Worm (Caenorhabditis elegans) whole organism, midembryonic: ENCODE data around the gene srj-23.

ENCODE experiments used
- T22C8.4 ChIP-seq: fragments of 200-800 bp; sonication (Bioruptor generic); IDR thresholded peaks from 2 replicates; pipeline ENCODE4 v1.3.6; 2022; ENCODE audit warnings: missing genetic modification characterization, missing compliant biosample characterization
- cog-1 ChIP-seq: sonication (generic microtip); optimal IDR thresholded peaks from 2 replicates; lab custom pipeline; 2016; ENCODE audit warnings: missing genetic modification characterization, missing compliant biosample characterization
- flt-1 ChIP-seq: fragments of 200-800 bp; sonication (Bioruptor generic); IDR thresholded peaks from 2 replicates; pipeline ENCODE4 v1.3.6; 2022; ENCODE audit warnings: missing genetic modification characterization, missing compliant biosample characterization
- klf-2 ChIP-seq: fragments of 200-800 bp; sonication (Bioruptor generic); conservative IDR thresholded peaks from 2 replicates; pipeline ENCODE4 v1.3.6; 2022; ENCODE audit warnings: missing genetic modification reagents, missing genetic modification characterization, missing compliant biosample characterization
- med-1 ChIP-seq: sonication (generic microtip); optimal IDR thresholded peaks from 2 replicates; lab custom pipeline; 2017; ENCODE audit warnings: missing genetic modification characterization, mild to moderate bottlenecking, missing compliant biosample characterization, antibody characterized with exemption, missing genetic modification reagents; ENCODE audit not compliant: insufficient read depth
- ref-1 ChIP-seq: fragments of 200-800 bp; sonication (Bioruptor generic); conservative IDR thresholded peaks from 2 replicates; pipeline ENCODE4 v1.3.6; 2022; ENCODE audit warnings: missing genetic modification reagents, missing genetic modification characterization, missing compliant biosample characterization
- tab-1 ChIP-seq: fragments of 200-800 bp; sonication (Bioruptor generic); IDR thresholded peaks from 2 replicates; pipeline ENCODE4 v1.3.6; 2022; ENCODE audit warnings: missing genetic modification characterization, missing compliant biosample characterization
- ztf-23 ChIP-seq: fragments of 200-800 bp; sonication (Bioruptor generic); IDR thresholded peaks from 2 replicates; pipeline ENCODE4 v1.3.6; 2022; ENCODE audit warnings: missing genetic modification reagents, missing genetic modification characterization, missing compliant biosample characterization
- ztf-29 ChIP-seq: fragments of 200-800 bp; sonication (Bioruptor generic); IDR thresholded peaks from 2 replicates; pipeline ENCODE4 v1.3.6; 2022; ENCODE audit warnings: missing genetic modification reagents, missing genetic modification characterization, missing compliant biosample characterization

Gene srj-23

DNA sequence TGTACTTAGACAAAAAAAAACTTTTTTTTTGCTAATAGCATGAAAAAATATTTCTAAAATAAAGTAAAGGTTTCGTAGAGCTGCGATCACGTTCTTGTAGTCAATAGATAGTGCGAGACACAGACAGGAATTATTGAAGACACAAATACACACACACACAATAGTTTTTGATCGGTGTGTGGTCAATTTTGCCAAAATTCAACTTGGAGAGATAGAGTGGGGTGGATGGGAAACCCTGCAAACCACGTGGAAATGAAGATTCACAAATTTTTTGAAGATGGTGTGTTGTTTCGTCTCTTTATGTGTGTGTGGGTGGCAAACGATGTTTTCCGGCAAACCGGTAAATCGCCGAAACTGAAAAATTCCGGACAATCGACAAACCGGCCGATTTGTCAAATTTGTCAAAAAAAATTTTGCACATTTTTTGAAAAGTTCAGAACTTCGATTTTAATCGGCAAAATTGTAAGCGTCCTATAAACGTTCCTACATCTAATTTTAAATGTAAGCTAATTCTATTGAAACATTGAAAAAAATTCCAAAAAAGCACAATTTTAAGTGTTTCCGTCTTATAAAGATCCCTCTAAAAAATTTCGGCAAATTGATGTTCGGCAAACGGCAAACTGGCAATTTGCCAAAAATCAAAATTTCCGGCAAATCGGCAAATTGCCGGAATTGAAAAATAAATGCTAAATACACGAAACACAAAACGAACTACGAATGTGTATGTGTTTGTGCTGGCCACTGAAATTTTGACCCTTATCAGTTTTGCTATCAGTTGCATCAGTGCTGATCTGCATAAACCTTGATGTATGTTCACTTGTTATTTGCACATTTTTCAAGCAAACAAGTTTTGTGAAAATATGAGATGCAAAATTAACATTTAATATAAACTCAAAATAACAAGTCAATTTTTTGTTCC lies 18.7 kb upstream of the srj-23 start:
- no peak for TF ChIP-seq ref-1 (GFP tag; lab: Robert Waterston, UW)
- TF ChIP-seq klf-2 (GFP tag; lab: Robert Waterston, UW), result no peak
- no peak for TF ChIP-seq T22C8.4
- no peak for TF ChIP-seq ztf-29
- no peak for TF ChIP-seq tab-1 (GFP tag; lab: Robert Waterston, UW)
- no peak for TF ChIP-seq flt-1 (GFP tag; lab: Robert Waterston, UW)
- no peak for TF ChIP-seq ztf-23
- no peak for TF ChIP-seq cog-1 (tag; lab: Kevin White, UChicago)
- TF ChIP-seq med-1 (GFP tag; lab: Kevin White, UChicago), result no peak

DNA sequence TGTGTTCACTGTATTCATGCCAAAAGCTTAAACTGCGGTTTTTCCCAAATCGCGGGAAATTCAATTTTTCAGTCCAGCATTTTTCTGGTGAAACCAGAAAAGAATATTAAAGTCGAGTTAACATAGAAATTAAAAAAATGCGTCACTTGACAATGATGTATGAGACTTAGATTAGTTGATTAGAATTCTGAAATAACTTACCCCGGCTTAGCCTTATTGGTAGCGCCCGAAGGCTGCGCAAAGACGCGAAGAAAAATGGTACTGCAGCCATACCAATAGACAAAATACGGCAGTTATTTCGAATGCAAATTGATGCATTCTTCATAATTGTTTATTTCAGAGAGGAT lies 18.0 kb upstream of the srj-23 start:
- TF ChIP-seq T22C8.4 (no peak), klf-2 (GFP tag; lab: Robert Waterston, UW) (no peak), med-1 (GFP tag; lab: Kevin White, UChicago) (no peak), ztf-23 (no peak), ztf-29 (no peak), flt-1 (GFP tag; lab: Robert Waterston, UW) (no peak), ref-1 (GFP tag; lab: Robert Waterston, UW) (no peak), cog-1 (tag; lab: Kevin White, UChicago) (no peak), tab-1 (GFP tag; lab: Robert Waterston, UW) (no peak)

DNA sequence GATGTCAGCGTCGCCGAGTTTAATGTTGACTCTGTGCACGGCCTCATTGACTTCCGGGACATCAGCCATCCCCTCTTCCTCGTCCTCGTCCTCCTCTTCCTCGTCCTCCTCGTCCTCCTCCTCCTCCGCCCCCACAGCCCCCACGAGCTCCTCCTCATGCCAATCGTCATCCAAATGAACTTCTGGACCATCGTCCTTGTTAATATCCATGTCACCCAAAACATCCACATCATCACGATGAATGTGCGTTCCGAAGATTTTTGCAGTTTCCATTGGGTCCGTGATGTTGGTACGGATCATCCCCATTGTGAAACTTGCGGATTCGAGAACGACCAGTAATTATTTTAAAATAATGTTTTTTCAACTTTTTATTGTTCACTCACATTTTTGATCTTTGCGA lies 17.0 kb upstream of the srj-23 start:
- TF ChIP-seq ztf-23, result no peak
- no peak for TF ChIP-seq klf-2 (GFP tag; lab: Robert Waterston, UW)
- TF ChIP-seq T22C8.4, result no peak
- TF ChIP-seq tab-1 (GFP tag; lab: Robert Waterston, UW), result no peak
- no peak for TF ChIP-seq med-1 (GFP tag; lab: Kevin White, UChicago)

DNA sequence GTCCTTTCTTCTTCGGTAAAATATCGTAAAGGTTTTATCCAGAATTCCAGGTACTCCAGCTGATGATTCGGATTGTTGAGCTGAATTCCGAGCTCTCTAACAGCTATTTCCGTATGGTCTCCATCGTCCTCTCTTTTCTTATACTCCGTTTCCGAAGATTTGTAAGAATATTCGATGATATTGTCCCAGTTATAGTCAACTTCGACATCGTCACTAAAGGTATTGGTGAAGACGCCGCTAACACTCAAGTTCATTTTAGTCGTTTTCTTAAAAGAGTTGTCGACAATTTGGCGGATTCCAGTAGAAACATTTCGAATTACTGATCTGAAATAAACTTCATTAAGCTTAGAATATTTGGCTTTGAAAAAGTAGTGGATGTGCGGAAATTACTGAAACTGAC lies 16.3 kb upstream of the srj-23 start:
- TF ChIP-seq T22C8.4 (no peak), flt-1 (GFP tag; lab: Robert Waterston, UW) (no peak), ztf-23 (no peak), ref-1 (GFP tag; lab: Robert Waterston, UW) (no peak), med-1 (GFP tag; lab: Kevin White, UChicago) (no peak), klf-2 (GFP tag; lab: Robert Waterston, UW) (no peak), ztf-29 (no peak), tab-1 (GFP tag; lab: Robert Waterston, UW) (no peak), cog-1 (tag; lab: Kevin White, UChicago) (no peak)

DNA sequence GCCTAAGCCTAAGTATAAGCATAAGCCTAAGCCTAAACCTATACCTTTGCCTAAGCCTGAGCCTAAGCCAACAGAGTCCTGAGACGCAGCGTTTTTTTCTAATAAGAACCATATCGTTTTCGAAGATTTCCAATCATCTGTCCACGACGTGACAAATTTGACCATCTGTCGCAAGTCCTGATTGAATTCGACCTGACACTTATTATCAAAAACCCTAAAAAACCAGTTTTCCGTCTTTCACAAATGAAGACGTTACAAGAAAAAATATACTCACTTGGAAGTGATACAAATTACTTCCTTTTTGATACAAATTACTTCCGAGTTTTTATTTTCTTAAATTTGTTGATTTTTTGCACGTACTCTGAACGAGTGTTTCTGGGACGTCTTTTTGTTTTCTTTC lies 13.2 kb upstream of the srj-23 start:
- TF ChIP-seq cog-1 (tag; lab: Kevin White, UChicago) (no peak), klf-2 (GFP tag; lab: Robert Waterston, UW) (no peak), ref-1 (GFP tag; lab: Robert Waterston, UW) (no peak), flt-1 (GFP tag; lab: Robert Waterston, UW) (no peak), tab-1 (GFP tag; lab: Robert Waterston, UW) (no peak), med-1 (GFP tag; lab: Kevin White, UChicago) (no peak), ztf-23 (no peak), T22C8.4 (no peak), ztf-29 (no peak)

DNA sequence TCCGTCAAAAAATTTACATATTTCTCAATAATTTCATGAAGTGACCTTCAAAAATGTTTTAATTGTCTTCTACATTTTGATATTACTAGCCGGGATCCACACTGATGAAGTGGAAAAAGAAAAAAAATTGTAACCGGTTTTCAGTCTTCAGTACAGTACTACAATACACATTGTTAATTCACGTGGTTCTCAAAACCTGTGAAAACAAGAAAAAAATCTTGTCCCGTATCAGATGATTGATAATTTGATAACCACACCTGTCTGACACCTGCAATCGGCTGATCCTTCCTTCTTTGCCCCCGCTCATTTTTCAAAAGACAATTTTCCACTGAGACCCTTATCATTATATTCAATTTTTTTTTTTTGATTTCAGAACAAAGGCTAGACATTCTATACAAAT lies 12.6 kb upstream of the srj-23 start, which contains the start of gene R09B5.11:
Gene R09B5.11, plus strand, starts transcription at position 374 of the 400 bp plus-strand sequence.
- TF ChIP-seq cog-1 (tag; lab: Kevin White, UChicago) (no peak), med-1 (GFP tag; lab: Kevin White, UChicago) (no peak), T22C8.4 (no peak), flt-1 (GFP tag; lab: Robert Waterston, UW) (no peak), ztf-29 (no peak), tab-1 (GFP tag; lab: Robert Waterston, UW) (no peak), klf-2 (GFP tag; lab: Robert Waterston, UW) (no peak), ref-1 (GFP tag; lab: Robert Waterston, UW) (no peak)

DNA sequence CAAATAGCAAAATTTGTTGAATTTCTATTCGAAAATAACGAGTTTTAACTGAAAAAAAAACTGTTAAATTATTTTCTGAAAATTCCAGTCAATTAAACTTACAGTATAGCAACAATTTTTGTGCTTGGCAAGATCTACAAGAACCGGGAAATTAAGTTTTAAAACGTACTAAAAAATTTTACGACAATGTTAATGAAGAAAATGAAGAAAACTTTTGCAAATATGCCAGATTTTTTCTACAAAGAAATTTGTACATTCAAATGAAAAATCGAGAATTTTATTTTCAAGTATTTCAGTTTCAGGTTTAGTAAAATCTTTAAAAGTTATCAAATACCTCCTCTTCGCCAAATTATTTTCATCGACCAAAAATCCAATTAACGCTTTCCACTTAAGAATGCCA lies 9.4 kb upstream of the srj-23 start, which contains the start of gene cnc-11:
Gene cnc-11, plus strand, starts transcription at position 301 of the 400 bp plus-strand sequence.
- TF ChIP-seq klf-2 (GFP tag; lab: Robert Waterston, UW) (no peak), flt-1 (GFP tag; lab: Robert Waterston, UW) (no peak), cog-1 (tag; lab: Kevin White, UChicago) (no peak), ztf-23 (no peak), ztf-29 (no peak), ref-1 (GFP tag; lab: Robert Waterston, UW) (no peak), med-1 (GFP tag; lab: Kevin White, UChicago) (no peak), tab-1 (GFP tag; lab: Robert Waterston, UW) (no peak), T22C8.4 (no peak)

DNA sequence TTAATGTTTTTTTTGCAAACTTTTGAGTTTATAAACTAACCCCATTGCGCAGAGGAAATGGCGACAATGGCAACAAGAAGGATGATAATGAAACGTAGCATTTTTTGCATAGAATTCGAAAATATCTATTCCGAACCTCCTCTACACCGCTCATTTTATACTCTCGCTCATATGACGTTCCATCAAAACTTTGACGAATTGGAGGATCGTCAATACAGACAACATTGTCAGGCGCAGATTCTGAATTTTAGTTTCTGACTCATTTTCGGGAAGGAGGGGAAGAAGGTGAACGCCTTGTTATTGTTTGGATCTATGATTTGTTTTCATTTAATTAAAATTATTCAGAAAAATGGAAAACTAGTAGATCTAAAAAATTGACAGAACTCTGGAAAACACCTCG lies 7.3 kb upstream of the srj-23 start, which contains the start of gene cnc-1:
Gene cnc-1, minus strand, starts transcription at position 101 of the 400 bp plus-strand sequence.
- TF ChIP-seq ztf-29 (no peak), klf-2 (GFP tag; lab: Robert Waterston, UW) (no peak), med-1 (GFP tag; lab: Kevin White, UChicago) (no peak), flt-1 (GFP tag; lab: Robert Waterston, UW) (no peak), tab-1 (GFP tag; lab: Robert Waterston, UW) (no peak), ref-1 (GFP tag; lab: Robert Waterston, UW) (no peak), cog-1 (tag; lab: Kevin White, UChicago) (no peak), T22C8.4 (no peak), ztf-23 (no peak)

DNA sequence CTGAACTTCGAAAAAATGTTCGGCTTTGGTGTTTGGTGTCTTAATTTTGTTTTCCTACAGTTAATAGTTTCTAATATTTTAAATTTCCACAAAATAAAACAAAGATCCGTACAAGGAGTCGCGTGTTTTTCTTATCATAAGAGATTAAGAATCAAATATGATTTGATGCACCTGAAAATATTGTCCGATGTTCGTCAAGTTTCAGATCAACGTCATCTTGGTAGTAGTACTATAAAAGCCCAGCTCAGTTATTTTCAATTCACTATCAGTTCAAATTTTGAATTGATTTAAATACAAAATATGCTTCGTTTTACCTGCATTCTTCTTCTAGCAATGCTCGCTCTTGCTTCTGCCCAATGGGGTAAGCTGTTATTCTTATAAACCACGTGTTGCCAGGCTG lies 6.4 kb upstream of the srj-23 start, which contains the start of gene cnc-5:
Gene cnc-5, plus strand, starts transcription at position 301 of the 400 bp plus-strand sequence.
- TF ChIP-seq klf-2 (GFP tag; lab: Robert Waterston, UW) (no peak), ztf-23 (no peak), flt-1 (GFP tag; lab: Robert Waterston, UW) (no peak), ztf-29 (no peak), med-1 (GFP tag; lab: Kevin White, UChicago) (no peak), ref-1 (GFP tag; lab: Robert Waterston, UW) (no peak), tab-1 (GFP tag; lab: Robert Waterston, UW) (no peak), T22C8.4 (no peak), cog-1 (tag; lab: Kevin White, UChicago) (no peak)
